Fruit fly (Drosophila melanogaster): Measurements from ENCODE around the gene CG34163.

The CG34163 gene

DNA sequence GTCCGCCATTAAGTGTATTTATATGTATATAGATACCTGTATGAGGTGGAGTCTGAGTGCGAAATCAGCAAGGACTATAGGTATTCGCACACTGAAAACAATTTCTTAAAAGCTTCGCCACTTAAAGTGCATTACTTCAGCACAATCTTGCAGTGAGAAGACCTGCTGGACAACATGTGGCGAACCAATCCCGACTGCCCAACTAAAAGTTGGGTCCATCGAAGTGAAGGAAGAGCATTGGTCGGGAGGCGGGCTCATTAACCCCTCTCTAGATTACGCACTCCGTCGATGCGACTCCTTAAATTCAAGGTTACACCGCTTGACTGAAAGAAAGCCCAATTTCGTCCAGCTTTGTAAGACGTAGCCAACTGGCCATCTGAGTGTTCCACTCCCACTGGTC, 25.2 kb downstream of the CG34163 start:
- TF ChIP-seq CG8478 (optimal IDR thresholded peaks at IDR 0.05), result no peak
- no peak for TF ChIP-seq CTCF (optimal IDR thresholded peaks at IDR 0.05)

DNA sequence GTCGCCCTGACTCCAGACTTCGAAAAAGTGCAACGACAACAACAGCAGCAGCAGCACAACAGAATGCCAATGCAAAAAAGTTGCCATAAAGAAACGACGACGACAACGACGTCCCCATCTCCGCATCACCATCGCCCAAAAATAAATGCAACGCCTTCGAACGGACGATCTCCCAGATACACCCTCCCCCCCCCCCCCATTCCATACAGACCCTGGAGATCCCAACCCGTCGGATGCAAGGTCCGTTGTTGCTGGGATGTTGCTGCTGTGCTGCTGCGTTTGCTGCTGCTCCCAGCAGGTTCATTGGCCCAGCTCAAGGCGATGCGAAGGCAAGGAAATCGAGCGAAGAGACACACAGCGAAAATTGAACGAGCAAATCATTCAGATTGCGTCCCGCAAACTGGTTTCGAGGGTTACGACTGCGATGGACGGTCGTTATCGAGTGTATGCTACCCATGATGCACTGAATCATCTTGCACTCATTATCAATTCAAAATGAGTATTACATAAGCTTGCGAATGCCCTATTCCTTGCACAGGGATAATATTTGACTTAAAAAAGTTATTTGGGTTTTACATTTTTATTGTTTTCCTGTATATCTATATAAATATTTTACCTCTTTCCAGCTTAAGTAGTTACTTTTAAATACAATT, 25.8 kb downstream of the CG34163 start:
- TF ChIP-seq CG8478 (optimal IDR thresholded peaks at IDR 0.05) (no peak), CTCF (optimal IDR thresholded peaks at IDR 0.05) (no peak)

DNA sequence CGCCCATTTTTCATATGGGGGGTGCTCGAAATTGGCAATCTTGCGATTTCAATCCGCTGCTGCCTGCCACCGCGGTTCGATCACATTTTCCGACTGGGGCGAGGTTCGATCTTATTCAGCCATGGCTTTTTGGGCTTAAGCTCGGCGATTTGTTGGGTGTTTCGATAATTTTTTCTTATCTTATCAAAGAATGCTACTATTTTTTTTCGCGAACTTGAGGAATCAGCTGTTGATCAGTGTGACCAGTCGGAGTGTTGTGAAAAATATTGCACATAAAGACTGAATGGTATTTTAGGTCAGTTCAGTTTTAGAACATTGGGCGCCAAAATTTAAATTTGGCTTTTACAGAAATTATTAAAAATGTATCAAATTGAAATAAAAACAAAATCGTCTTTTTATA, 32.7 kb downstream of the CG34163 start, which contains the start of gene Wdr81:
Gene Wdr81, minus strand, starts transcription at position 226 of the 400 bp plus-strand sequence.
- TF ChIP-seq CTCF (optimal IDR thresholded peaks at IDR 0.05), result no peak
- no peak for TF ChIP-seq CG8478 (optimal IDR thresholded peaks at IDR 0.05)

DNA sequence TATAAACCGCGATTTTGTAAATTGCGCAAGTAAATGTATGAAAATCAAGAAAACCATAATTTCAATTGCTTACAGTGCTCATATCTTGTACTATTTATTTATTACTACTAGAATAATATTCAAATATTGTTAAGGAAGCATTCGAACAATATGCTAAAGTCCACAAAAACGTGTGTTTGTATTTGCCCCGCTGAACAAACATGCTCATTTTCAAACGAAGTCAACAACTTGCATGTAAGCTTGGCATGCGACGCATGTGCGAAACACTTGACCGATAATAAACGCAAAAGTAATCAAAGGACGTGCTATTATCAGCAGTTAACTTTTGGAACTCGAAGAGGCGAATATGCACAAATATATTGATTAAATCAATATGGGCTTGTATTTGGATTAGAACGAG, 33.1 kb downstream of the CG34163 start:
- TF ChIP-seq CG8478 (optimal IDR thresholded peaks at IDR 0.05) (no peak), CTCF (optimal IDR thresholded peaks at IDR 0.05) (no peak)

- TF ChIP-seq CG8478 (optimal IDR thresholded peaks at IDR 0.05), result no peak
- TF ChIP-seq CTCF (optimal IDR thresholded peaks at IDR 0.05), result no peak
These were observed 36.0 kb downstream of the CG34163 start for dm6 chr2L:12024104-12024503.

dm6 chr2L:12025505-12025904, 37.4 kb downstream of the CG34163 start:
- TF ChIP-seq CTCF (optimal IDR thresholded peaks at IDR 0.05) (no peak), CG8478 (optimal IDR thresholded peaks at IDR 0.05) (no peak)

- TF ChIP-seq CTCF (optimal IDR thresholded peaks at IDR 0.05), result no peak
- no peak for TF ChIP-seq CG8478 (optimal IDR thresholded peaks at IDR 0.05)
These were observed 38.7 kb downstream of the CG34163 start for dm6 chr2L:12026458-12027431.

dm6 chr2L:12027435-12027834, 39.4 kb downstream of the CG34163 start, which contains the start of gene dmGlut:
dmGlut (plus strand) TSS chr2L:12027438.
- no peak for TF ChIP-seq CG8478 (optimal IDR thresholded peaks at IDR 0.05)
- TF ChIP-seq CTCF (optimal IDR thresholded peaks at IDR 0.05), result no peak

- TF ChIP-seq CG8478 (optimal IDR thresholded peaks at IDR 0.05) (no peak), CTCF (optimal IDR thresholded peaks at IDR 0.05) (no peak)
These were observed 40.0 kb downstream of the CG34163 start for dm6 chr2L:12028102-12028501.

DNA sequence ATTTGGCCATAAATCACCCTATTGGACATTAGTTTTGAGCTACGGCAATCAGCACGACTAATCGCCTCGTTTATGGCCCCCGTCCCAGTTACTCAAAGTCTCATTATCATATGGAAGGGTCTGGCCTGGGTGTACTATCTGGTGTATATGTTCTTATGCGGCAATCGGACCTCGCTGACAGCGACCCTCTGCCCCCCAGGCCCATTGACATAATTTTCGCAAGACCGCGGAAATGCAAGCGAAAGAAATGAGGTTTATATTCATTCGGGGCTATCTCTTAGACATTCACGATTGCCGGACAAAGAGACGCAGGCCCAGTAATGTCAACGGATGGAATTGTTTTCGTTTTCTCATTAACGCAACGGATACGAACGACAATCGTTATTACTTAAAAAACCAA, 40.7 kb downstream of the CG34163 start:
- TF ChIP-seq CG8478 (optimal IDR thresholded peaks at IDR 0.05), result no peak

dm6 chr2L:12029594-12030197, 41.6 kb downstream of the CG34163 start:
- TF ChIP-seq CG8478 (optimal IDR thresholded peaks at IDR 0.05), result no peak
- no peak for TF ChIP-seq CTCF (optimal IDR thresholded peaks at IDR 0.05)

dm6 chr2L:12030552-12031131, 42.6 kb downstream of the CG34163 start:
- TF ChIP-seq CG8478 (optimal IDR thresholded peaks at IDR 0.05) (no peak), CTCF (optimal IDR thresholded peaks at IDR 0.05) (no peak)

- TF ChIP-seq CTCF (optimal IDR thresholded peaks at IDR 0.05) (no peak), CG8478 (optimal IDR thresholded peaks at IDR 0.05) (no peak)
These were observed 45.8 kb downstream of the CG34163 start, which contains the start of gene CG18788 for dm6 chr2L:12033890-12034289. CG18788 (plus strand) TSS chr2L:12034190.

- TF ChIP-seq CG8478 (optimal IDR thresholded peaks at IDR 0.05) (no peak), CTCF (optimal IDR thresholded peaks at IDR 0.05) (no peak)
These were observed 50.1 kb downstream of the CG34163 start, which contains the start of gene Tom70 for dm6 chr2L:12038177-12038581. Tom70 (minus strand) TSS chr2L:12038511.
